Worm (Caenorhabditis elegans): ENCODE results near the gene scav-4.

DNA sequence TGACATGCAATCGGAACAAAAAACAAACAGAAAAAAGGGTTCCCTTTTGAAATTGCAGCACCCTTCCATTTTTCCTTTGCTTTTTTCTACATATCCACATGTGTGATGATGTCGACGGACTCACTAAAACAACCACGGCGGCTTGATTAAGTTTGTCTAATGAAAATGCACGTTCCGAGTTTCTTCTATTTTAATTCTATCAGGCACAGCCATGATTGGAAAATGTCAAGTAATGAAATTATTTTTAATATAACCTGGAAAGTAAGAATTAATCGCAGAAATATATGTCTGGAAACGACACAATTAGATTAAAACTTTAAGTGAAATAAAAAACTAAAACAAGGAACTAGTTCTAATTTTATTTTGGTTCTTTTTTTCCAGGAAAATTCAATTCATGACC, 52.3 kb downstream of the scav-4 start:
- TF ChIP-seq Y53F4B.3 (GFP tag; IDR thresholded peaks at IDR 0.05), result no peak
- TF ChIP-seq attf-3 (GFP tag; conservative IDR thresholded peaks at IDR 0.05), result no peak
- TF ChIP-seq B0019.2 (GFP tag; conservative IDR thresholded peaks at IDR 0.05), result no peak
- no peak for TF ChIP-seq egrh-3 (GFP tag; IDR thresholded peaks at IDR 0.05)
- no peak for TF ChIP-seq rec-8 (tag; optimal IDR thresholded peaks at IDR 0.05)
- TF ChIP-seq snpc-1.1 (tag; optimal IDR thresholded peaks at IDR 0.05; ENCODE audit: insufficient read depth), result no peak
- no peak for TF ChIP-seq madf-8 (GFP tag; conservative IDR thresholded peaks at IDR 0.05)
- TF ChIP-seq unc-130 (GFP tag; optimal IDR thresholded peaks at IDR 0.05), result no peak

Measured in whole organism, young adult.